Worm (Caenorhabditis elegans) whole organism, L2 larva: ENCODE data around the gene klp-3.

Experiments
- nhr-237 ChIP-seq: fragments of 150-350 bp; optimal IDR thresholded peaks from 2 replicates; lab custom pipeline; 2014; ENCODE audit warnings: missing biosample characterization, missing genetic modification characterization
- ztf-4 ChIP-seq: fragments of 150-350 bp; optimal IDR thresholded peaks from 2 replicates; lab custom pipeline; 2014; ENCODE audit warnings: missing biosample characterization, missing genetic modification characterization

ce11 chrII:7810162-7810868, 31.8 kb upstream of the klp-3 start:
- no peak for TF ChIP-seq ztf-4 (tag; lab: Kevin White, UChicago)
- no peak for TF ChIP-seq nhr-237 (tag; lab: Kevin White, UChicago)
